Worm (Caenorhabditis elegans) whole organism, L3 larva: ENCODE results near the gene spe-18.

Source experiments
- aly-2 ChIP-seq: fragments of 150-350 bp; optimal IDR thresholded peaks from 2 replicates; lab custom pipeline; 2014; ENCODE audit warnings: missing biosample characterization, missing genetic modification characterization
- egl-27 ChIP-seq: sonication (generic microtip); optimal IDR thresholded peaks from 4 replicates; lab custom pipeline; 2017; ENCODE audit warnings: missing biosample characterization, missing genetic modification reagents, missing genetic modification characterization
- elt-1 ChIP-seq: fragments of 150-350 bp; optimal IDR thresholded peaks from 2 replicates; lab custom pipeline; 2014; ENCODE audit warnings: missing biosample characterization, missing genetic modification characterization
- lin-15B ChIP-seq: fragments of 150-350 bp; optimal IDR thresholded peaks from 2 replicates; lab custom pipeline; 2014; ENCODE audit warnings: missing biosample characterization, missing genetic modification characterization
- nfya-1 ChIP-seq: sonication (generic microtip); optimal IDR thresholded peaks from 2 replicates; lab custom pipeline; 2017; ENCODE audit warnings: missing genetic modification characterization, mild to moderate bottlenecking, missing compliant biosample characterization, antibody characterized with exemption, moderate library complexity; ENCODE audit not compliant: insufficient read depth
- nhr-11 ChIP-seq: fragments of 150-350 bp; optimal IDR thresholded peaks from 2 replicates; lab custom pipeline; 2014; ENCODE audit warnings: missing biosample characterization, missing genetic modification characterization
- nhr-76 ChIP-seq: fragments of 150-350 bp; sonication (generic microtip); optimal IDR thresholded peaks from 5 replicates; lab custom pipeline; 2014; ENCODE audit warnings: missing biosample characterization, missing genetic modification characterization
- nhr-77 ChIP-seq: fragments of 150-350 bp; optimal IDR thresholded peaks from 2 replicates; lab custom pipeline; 2014; ENCODE audit warnings: missing biosample characterization, missing genetic modification characterization
- unc-39 ChIP-seq: sonication (generic microtip); optimal IDR thresholded peaks from 4 replicates; lab custom pipeline; 2017; ENCODE audit warnings: missing biosample characterization, missing genetic modification characterization
- unc-62 ChIP-seq: fragments of 150-350 bp; sonication (generic microtip); optimal IDR thresholded peaks from 4 replicates; lab custom pipeline; 2014; ENCODE audit warnings: missing biosample characterization, missing genetic modification reagents, missing genetic modification characterization
- ztf-11 ChIP-seq: fragments of 150-350 bp; optimal IDR thresholded peaks from 2 replicates; lab custom pipeline; 2014; ENCODE audit warnings: missing biosample characterization, missing genetic modification characterization

ce11 chrII:13152409-13152808 is 790 bp downstream of the spe-18 start:
- TF ChIP-seq nhr-76 (tag; lab: Kevin White, UChicago) (no peak), ztf-11 (no peak), egl-27 (no peak), nhr-11 (tag; lab: Kevin White, UChicago) (no peak), aly-2 (no peak), unc-62 (GFP tag; lab: Kevin White, UChicago) (no peak), unc-39 (tag; lab: Kevin White, UChicago) (no peak), nhr-77 (tag; lab: Kevin White, UChicago) (no peak), nfya-1 (tag; lab: Kevin White, UChicago) (no peak), lin-15B (no peak), elt-1 (no peak)
